Fruit fly (Drosophila melanogaster) whole organism, adult: ENCODE data around the gene CG13994.

Source experiments
- CG11617 ChIP-seq: fragments of 200-800 bp; sonication (Bioruptor generic); optimal IDR thresholded peaks from 2 replicates; lab custom pipeline; 2017; ENCODE audit warnings: mild to moderate bottlenecking, missing biosample characterization, missing genetic modification reagents, missing genetic modification characterization
- CG12768 ChIP-seq: fragments of 200-800 bp; sonication (Bioruptor generic); optimal IDR thresholded peaks from 2 replicates; lab custom pipeline; 2017; ENCODE audit warnings: missing biosample characterization, missing genetic modification characterization, mild to moderate bottlenecking, moderate library complexity, missing genetic modification reagents
- CG14711 ChIP-seq: fragments of 200-800 bp; sonication (Bioruptor generic); optimal IDR thresholded peaks from 2 replicates; lab custom pipeline; 2018; ENCODE audit warnings: missing biosample characterization, mild to moderate bottlenecking, missing genetic modification characterization, moderate library complexity
- CG1620 ChIP-seq: fragments of 200-800 bp; sonication (Bioruptor generic); optimal IDR thresholded peaks from 2 replicates; lab custom pipeline; 2016; ENCODE audit warnings: missing biosample characterization, missing genetic modification characterization
- CG33017 ChIP-seq: fragments of 200-800 bp; sonication (Bioruptor generic); optimal IDR thresholded peaks from 2 replicates; lab custom pipeline; 2018; ENCODE audit warnings: missing biosample characterization, mild to moderate bottlenecking, missing genetic modification characterization, moderate library complexity
- CG5204 ChIP-seq: fragments of 200-800 bp; sonication (Bioruptor generic); optimal IDR thresholded peaks from 2 replicates; lab custom pipeline; 2016; ENCODE audit warnings: missing biosample characterization, missing genetic modification characterization
- CG7045 ChIP-seq: fragments of 200-800 bp; sonication (Bioruptor generic); optimal IDR thresholded peaks from 2 replicates; lab custom pipeline; 2017; ENCODE audit warnings: missing biosample characterization, mild to moderate bottlenecking, missing genetic modification characterization
- CG7101 ChIP-seq: fragments of 200-800 bp; sonication (Bioruptor generic); optimal IDR thresholded peaks from 2 replicates; lab custom pipeline; 2018; ENCODE audit warnings: missing biosample characterization, mild to moderate bottlenecking, missing genetic modification characterization, moderate library complexity
- Clk ChIP-seq: fragments of 200-800 bp; sonication (Bioruptor generic); optimal IDR thresholded peaks from 2 replicates; lab custom pipeline; 2017; ENCODE audit warnings: missing biosample characterization, missing genetic modification characterization
- Crg-1 ChIP-seq: fragments of 200-800 bp; sonication (Bioruptor generic); optimal IDR thresholded peaks from 2 replicates; lab custom pipeline; 2016; ENCODE audit warnings: missing biosample characterization, missing genetic modification characterization
- Hr96 ChIP-seq: fragments of 200-800 bp; sonication (Bioruptor generic); optimal IDR thresholded peaks from 2 replicates; lab custom pipeline; 2016; ENCODE audit warnings: missing biosample characterization, missing genetic modification characterization
- Mnt ChIP-seq: fragments of 200-800 bp; sonication (Bioruptor generic); optimal IDR thresholded peaks from 2 replicates; lab custom pipeline; 2016; ENCODE audit warnings: missing biosample characterization, mild to moderate bottlenecking, missing genetic modification characterization
- bab1 ChIP-seq: fragments of 200-800 bp; sonication (Bioruptor generic); optimal IDR thresholded peaks from 3 replicates; lab custom pipeline; 2019; ENCODE audit warnings: missing biosample characterization, mild to moderate bottlenecking, missing genetic modification characterization, moderate library complexity
- cic ChIP-seq: fragments of 200-800 bp; sonication (Bioruptor generic); optimal IDR thresholded peaks from 2 replicates; lab custom pipeline; 2017; ENCODE audit warnings: missing biosample characterization, mild to moderate bottlenecking, missing genetic modification characterization, moderate library complexity
- cnc ChIP-seq, 2 experiments: fragments of >200 bp; optimal IDR thresholded peaks; 2 replicates each; lab custom pipeline; 2017
- kay ChIP-seq: fragments of 200-800 bp; sonication (Bioruptor generic); peaks from one replicate; lab custom pipeline; 2016; ENCODE audit warnings: missing biosample characterization, missing genetic modification characterization, borderline replicate concordance
- ovo ChIP-seq: fragments of 200-800 bp; sonication (Bioruptor generic); optimal IDR thresholded peaks from 2 replicates; lab custom pipeline; 2016; ENCODE audit warnings: missing biosample characterization, missing genetic modification characterization
- pad ChIP-seq: fragments of 200-800 bp; sonication (Bioruptor generic); optimal IDR thresholded peaks from 3 replicates; lab custom pipeline; 2017; ENCODE audit warnings: missing biosample characterization, missing genetic modification characterization, mild to moderate bottlenecking, moderate library complexity, missing genetic modification reagents
- tj ChIP-seq: fragments of 200-800 bp; sonication (Bioruptor generic); optimal IDR thresholded peaks from 3 replicates; lab custom pipeline; 2017; ENCODE audit warnings: missing biosample characterization, mild to moderate bottlenecking, missing genetic modification characterization, moderate library complexity
- toe ChIP-seq: fragments of 200-800 bp; sonication (Bioruptor generic); optimal IDR thresholded peaks from 2 replicates; lab custom pipeline; 2016; ENCODE audit warnings: missing biosample characterization, missing genetic modification characterization

The CG13994 gene

dm6 chr2L:6082157-6082645 lies 19.4 kb downstream of the CG13994 start, which contains the start of gene Kr-h1:
TSS of gene Kr-h1 (plus strand) at chr2L:6082603.
- TF ChIP-seq CG14711 (peak; percentile 21), CG7045 (GFP tag; lab: Kevin White, UChicago) (no peak), bab1 (no peak), Mnt (GFP tag; lab: Kevin White, UChicago) (peak; percentile 6), kay (GFP tag; lab: Kevin White, UChicago) (no peak), cnc (optimal IDR thresholded peaks at IDR 0.05; lab: Kevin White, UChicago) (peak; percentile 64 to 95), CG7101 (tag; lab: Kevin White, UChicago) (peak; percentile 5), Clk (GFP tag; lab: Kevin White, UChicago) (no peak), toe (GFP tag; lab: Kevin White, UChicago) (no peak), CG1620 (GFP tag; lab: Kevin White, UChicago) (no peak), CG5204 (GFP tag; lab: Kevin White, UChicago) (no peak), CG11617 (GFP tag; lab: Kevin White, UChicago) (no peak), Hr96 (no peak), Crg-1 (no peak), CG12768 (GFP tag; lab: Kevin White, UChicago) (peak; percentile 67), tj (GFP tag; lab: Kevin White, UChicago) (peak; percentile 78), ovo (no peak), CG33017 (peak; percentile 50), cic (GFP tag; lab: Kevin White, UChicago) (peak; percentile 90), pad (GFP tag; lab: Kevin White, UChicago) (no peak)

dm6 chr2L:6082936-6083627 lies 20.3 kb downstream of the CG13994 start:
- TF ChIP-seq CG1620 (GFP tag; lab: Kevin White, UChicago) (no peak), CG7045 (GFP tag; lab: Kevin White, UChicago) (peak; percentile 8), CG12768 (GFP tag; lab: Kevin White, UChicago) (peak; percentile 90), Hr96 (peak; percentile 44), toe (GFP tag; lab: Kevin White, UChicago) (no peak), pad (GFP tag; lab: Kevin White, UChicago) (no peak), CG33017 (peak; percentile 74), ovo (peak; percentile 97), tj (GFP tag; lab: Kevin White, UChicago) (peak; percentile 65), kay (GFP tag; lab: Kevin White, UChicago) (peak; percentile 99), CG7101 (tag; lab: Kevin White, UChicago) (peak; percentile 18), CG14711 (no peak), CG11617 (GFP tag; lab: Kevin White, UChicago) (peak; percentile 4), Crg-1 (no peak), Mnt (GFP tag; lab: Kevin White, UChicago) (peak; percentile 69), cic (GFP tag; lab: Kevin White, UChicago) (peak; percentile 96), cnc (optimal IDR thresholded peaks at IDR 0.05; lab: Kevin White, UChicago) (peak in 1 of 2 experiments; percentile 2)

dm6 chr2L:6084694-6085093 lies 21.9 kb downstream of the CG13994 start:
- TF ChIP-seq Mnt (GFP tag; lab: Kevin White, UChicago) (no peak), cnc (optimal IDR thresholded peaks at IDR 0.05; lab: Kevin White, UChicago) (peak in 1 of 2 experiments; percentile 55), cic (GFP tag; lab: Kevin White, UChicago) (peak; percentile 9)

dm6 chr2L:6085733-6086317 lies 23.0 kb downstream of the CG13994 start:
- TF ChIP-seq kay (GFP tag; lab: Kevin White, UChicago) (no peak), tj (GFP tag; lab: Kevin White, UChicago) (no peak), CG7045 (GFP tag; lab: Kevin White, UChicago) (no peak), cnc (optimal IDR thresholded peaks at IDR 0.05; lab: Kevin White, UChicago) (no peak), CG14711 (no peak), ovo (no peak), Crg-1 (no peak), CG12768 (GFP tag; lab: Kevin White, UChicago) (no peak), CG11617 (GFP tag; lab: Kevin White, UChicago) (no peak), toe (GFP tag; lab: Kevin White, UChicago) (no peak)

dm6 chr2L:6086771-6087170 lies 24.0 kb downstream of the CG13994 start:
- TF ChIP-seq CG12768 (GFP tag; lab: Kevin White, UChicago): peak; percentile 20
- no peak for TF ChIP-seq CG11617 (GFP tag; lab: Kevin White, UChicago)
- peak; percentile 29 for TF ChIP-seq tj (GFP tag; lab: Kevin White, UChicago)
- no peak for TF ChIP-seq pad (GFP tag; lab: Kevin White, UChicago)
- TF ChIP-seq CG14711: peak; percentile 8
- no peak for TF ChIP-seq bab1

dm6 chr2L:6087685-6088084 lies 24.9 kb downstream of the CG13994 start:
- TF ChIP-seq CG5204 (GFP tag; lab: Kevin White, UChicago): no peak
- TF ChIP-seq cnc (optimal IDR thresholded peaks at IDR 0.05; lab: Kevin White, UChicago): no peak
- TF ChIP-seq CG12768 (GFP tag; lab: Kevin White, UChicago): no peak
- TF ChIP-seq pad (GFP tag; lab: Kevin White, UChicago): no peak
- no peak for TF ChIP-seq CG14711
- TF ChIP-seq Mnt (GFP tag; lab: Kevin White, UChicago): no peak
- TF ChIP-seq Clk (GFP tag; lab: Kevin White, UChicago): no peak
- TF ChIP-seq ovo: no peak
- no peak for TF ChIP-seq CG33017
- TF ChIP-seq cic (GFP tag; lab: Kevin White, UChicago): no peak
